Worm (Caenorhabditis elegans) whole organism, L3 larva: ENCODE results near the gene clec-162.

Experiments
- R02D3.7 ChIP-seq: fragments of 150-350 bp; optimal IDR thresholded peaks from 2 replicates; lab custom pipeline; 2014; ENCODE audit warnings: missing biosample characterization, missing genetic modification characterization
- ZK546.5 ChIP-seq: sonication (generic microtip); optimal IDR thresholded peaks from 2 replicates; lab custom pipeline; 2017; ENCODE audit warnings: missing biosample characterization, missing genetic modification characterization
- aly-2 ChIP-seq: fragments of 150-350 bp; optimal IDR thresholded peaks from 2 replicates; lab custom pipeline; 2014; ENCODE audit warnings: missing biosample characterization, missing genetic modification characterization
- ama-1 ChIP-seq: fragments of 150-350 bp; optimal IDR thresholded peaks from 2 replicates; lab custom pipeline; 2018
- ceh-16 ChIP-seq: sonication (generic microtip); optimal IDR thresholded peaks from 2 replicates; lab custom pipeline; 2017; ENCODE audit warnings: missing biosample characterization, missing genetic modification characterization
- ceh-28 ChIP-seq: fragments of 150-350 bp; optimal IDR thresholded peaks from 2 replicates; lab custom pipeline; 2014; ENCODE audit warnings: missing biosample characterization, missing genetic modification reagents, missing genetic modification characterization
- daf-12 ChIP-seq: fragments of 150-350 bp; optimal IDR thresholded peaks from 2 replicates; lab custom pipeline; 2014; ENCODE audit warnings: missing biosample characterization, missing genetic modification reagents, missing genetic modification characterization
- egl-27 ChIP-seq: sonication (generic microtip); optimal IDR thresholded peaks from 4 replicates; lab custom pipeline; 2017; ENCODE audit warnings: missing biosample characterization, missing genetic modification reagents, missing genetic modification characterization
- elt-3 ChIP-seq, 3 experiments: fragments of 150-350 bp in 1 of 3; sonication (generic microtip) in 2 of 3; optimal IDR thresholded peaks; 2 replicates in 2 of 3; 4 replicates in 1 of 3; lab custom pipeline; 2014 to 2017; ENCODE audit warnings: missing biosample characterization in 3 of 3, missing genetic modification characterization in 3 of 3
- eor-1 ChIP-seq, 2 experiments: fragments of 150-350 bp; optimal IDR thresholded peaks; 2 replicates each; lab custom pipeline; 2014 to 2018; ENCODE audit warnings: missing biosample characterization in 2 of 2, missing genetic modification characterization in 2 of 2
- fkh-2 ChIP-seq: fragments of 150-350 bp; optimal IDR thresholded peaks from 2 replicates; lab custom pipeline; 2014; ENCODE audit warnings: missing biosample characterization, missing genetic modification reagents, missing genetic modification characterization
- fos-1 ChIP-seq: fragments of 150-350 bp; optimal IDR thresholded peaks from 2 replicates; lab custom pipeline; 2014; ENCODE audit warnings: missing biosample characterization, missing genetic modification characterization
- hmg-11 ChIP-seq: sonication (generic microtip); optimal IDR thresholded peaks from 2 replicates; lab custom pipeline; 2016; ENCODE audit warnings: missing genetic modification characterization, missing compliant biosample characterization
- jun-1 ChIP-seq: fragments of 150-350 bp; optimal IDR thresholded peaks from 2 replicates; lab custom pipeline; 2014; ENCODE audit warnings: missing biosample characterization, missing genetic modification reagents, missing genetic modification characterization
- lin-15B ChIP-seq: fragments of 150-350 bp; optimal IDR thresholded peaks from 2 replicates; lab custom pipeline; 2014; ENCODE audit warnings: missing biosample characterization, missing genetic modification characterization
- lin-39 ChIP-seq: fragments of 150-350 bp; optimal IDR thresholded peaks from 2 replicates; lab custom pipeline; 2018; ENCODE audit warnings: missing biosample characterization, missing genetic modification reagents, missing genetic modification characterization
- lsy-12 ChIP-seq: sonication (generic microtip); optimal IDR thresholded peaks from 2 replicates; lab custom pipeline; 2016; ENCODE audit warnings: mild to moderate bottlenecking, missing genetic modification characterization, missing compliant biosample characterization
- mml-1 ChIP-seq: fragments of 150-350 bp; sonication (generic microtip); optimal IDR thresholded peaks from 3 replicates; lab custom pipeline; 2014; ENCODE audit warnings: missing biosample characterization, missing genetic modification characterization
- nhr-11 ChIP-seq: fragments of 150-350 bp; optimal IDR thresholded peaks from 2 replicates; lab custom pipeline; 2014; ENCODE audit warnings: missing biosample characterization, missing genetic modification characterization
- nhr-23 ChIP-seq: fragments of 150-350 bp; optimal IDR thresholded peaks from 2 replicates; lab custom pipeline; 2014; ENCODE audit warnings: missing biosample characterization, missing genetic modification reagents, missing genetic modification characterization
- nhr-25 ChIP-seq: sonication (generic microtip); optimal IDR thresholded peaks from 2 replicates; lab custom pipeline; 2017; ENCODE audit warnings: missing biosample characterization, missing genetic modification characterization
- nhr-28 ChIP-seq: fragments of 150-350 bp; optimal IDR thresholded peaks from 2 replicates; lab custom pipeline; 2014; ENCODE audit warnings: missing biosample characterization, missing genetic modification characterization
- nhr-43 ChIP-seq: sonication (generic microtip); optimal IDR thresholded peaks from 2 replicates; lab custom pipeline; 2016; ENCODE audit warnings: mild to moderate bottlenecking, missing genetic modification characterization, missing compliant biosample characterization; ENCODE audit not compliant: poor library complexity, severe bottlenecking
- nhr-67 ChIP-seq: fragments of 150-350 bp; optimal IDR thresholded peaks from 2 replicates; lab custom pipeline; 2014; ENCODE audit warnings: missing biosample characterization, missing genetic modification characterization
- nhr-77 ChIP-seq: fragments of 150-350 bp; optimal IDR thresholded peaks from 2 replicates; lab custom pipeline; 2014; ENCODE audit warnings: missing biosample characterization, missing genetic modification characterization
- pha-4 ChIP-seq: fragments of 150-350 bp; optimal IDR thresholded peaks from 2 replicates; lab custom pipeline; 2014; ENCODE audit warnings: missing biosample characterization, missing genetic modification reagents, missing genetic modification characterization
- pqm-1 ChIP-seq: fragments of 150-350 bp; optimal IDR thresholded peaks from 2 replicates; lab custom pipeline; 2017; ENCODE audit warnings: missing biosample characterization, missing genetic modification characterization, inconsistent platforms
- sea-2 ChIP-seq: fragments of 150-350 bp; sonication (generic microtip); optimal IDR thresholded peaks from 4 replicates; lab custom pipeline; 2014; ENCODE audit warnings: missing biosample characterization, missing genetic modification reagents, missing genetic modification characterization
- skn-1 ChIP-seq: fragments of 150-350 bp; optimal IDR thresholded peaks from 2 replicates; lab custom pipeline; 2014; ENCODE audit warnings: missing biosample characterization, missing genetic modification characterization
- unc-62 ChIP-seq: fragments of 150-350 bp; sonication (generic microtip); optimal IDR thresholded peaks from 4 replicates; lab custom pipeline; 2014; ENCODE audit warnings: missing biosample characterization, missing genetic modification reagents, missing genetic modification characterization
- ztf-11 ChIP-seq: fragments of 150-350 bp; optimal IDR thresholded peaks from 2 replicates; lab custom pipeline; 2014; ENCODE audit warnings: missing biosample characterization, missing genetic modification characterization
- ztf-4 ChIP-seq: fragments of 150-350 bp; optimal IDR thresholded peaks from 2 replicates; lab custom pipeline; 2014; ENCODE audit warnings: missing biosample characterization, missing genetic modification characterization

Gene clec-162

ce11 chrIII:9735857-9736256 lies 10.8 kb upstream of the clec-162 start, which contains the start of gene dao-6:
Gene dao-6 (minus strand): TSS chrIII:9736201.
- TF ChIP-seq lsy-12 (tag; lab: Kevin White, UChicago) (no peak), nhr-11 (no peak), pha-4 (tag; lab: Kevin White, UChicago) (peak; percentile 97), daf-12 (tag; lab: Kevin White, UChicago) (no peak), ztf-4 (no peak), ceh-28 (no peak), jun-1 (tag; lab: Kevin White, UChicago) (no peak)

- no peak for TF ChIP-seq fkh-2 (tag; lab: Kevin White, UChicago)
- TF ChIP-seq lin-15B = no peak
- no peak for TF ChIP-seq nhr-43 (tag; lab: Kevin White, UChicago)
- TF ChIP-seq ztf-4 = no peak
- no peak for TF ChIP-seq eor-1 (tag; optimal IDR thresholded peaks at IDR 0.05; lab: Kevin White, UChicago)
- no peak for TF ChIP-seq ama-1 (lab: Kevin White, UChicago)
- no peak for TF ChIP-seq nhr-67
- no peak for TF ChIP-seq ZK546.5 (tag; lab: Kevin White, UChicago)
- TF ChIP-seq sea-2 (GFP tag; lab: Kevin White, UChicago) = no peak
- no peak for TF ChIP-seq mml-1 (tag; lab: Kevin White, UChicago)
- no peak for TF ChIP-seq fos-1 (tag; lab: Kevin White, UChicago)
These were observed 9.0 kb upstream of the clec-162 start for ce11 chrIII:9734030-9734429.

ce11 chrIII:9733333-9733732 lies 8.3 kb upstream of the clec-162 start:
- no peak for TF ChIP-seq daf-12 (tag; lab: Kevin White, UChicago)
- no peak for TF ChIP-seq unc-62 (GFP tag; lab: Kevin White, UChicago)
- TF ChIP-seq nhr-23 = peak; percentile 63
- peak; percentile 2 for TF ChIP-seq nhr-25 (tag; lab: Kevin White, UChicago)
- no peak for TF ChIP-seq ceh-16 (tag; lab: Kevin White, UChicago)

ce11 chrIII:9731313-9731912 lies 6.4 kb upstream of the clec-162 start:
- TF ChIP-seq R02D3.7 (tag; lab: Kevin White, UChicago) = no peak
- no peak for TF ChIP-seq ZK546.5 (tag; lab: Kevin White, UChicago)
- peak; percentile 66 for TF ChIP-seq lin-39 (tag; lab: Kevin White, UChicago)
- TF ChIP-seq unc-62 (GFP tag; lab: Kevin White, UChicago) = peak; percentile 42

ce11 chrIII:9730407-9730806 lies 5.4 kb upstream of the clec-162 start:
- TF ChIP-seq R02D3.7 (tag; lab: Kevin White, UChicago) (no peak), nhr-28 (tag; lab: Kevin White, UChicago) (no peak), skn-1 (tag; lab: Kevin White, UChicago) (no peak), nhr-77 (tag; lab: Kevin White, UChicago) (no peak), pqm-1 (no peak), sea-2 (GFP tag; lab: Kevin White, UChicago) (no peak)

ce11 chrIII:9727439-9727838 lies 2.4 kb upstream of the clec-162 start, which contains the start of gene C07A9.12:
Gene C07A9.12 (minus strand): TSS chrIII:9727539.
- TF ChIP-seq lsy-12 (tag; lab: Kevin White, UChicago) (no peak), fos-1 (tag; lab: Kevin White, UChicago) (no peak), aly-2 (tag; lab: Kevin White, UChicago) (no peak), nhr-25 (tag; lab: Kevin White, UChicago) (no peak), sea-2 (GFP tag; lab: Kevin White, UChicago) (no peak), egl-27 (tag; lab: Kevin White, UChicago) (no peak), pha-4 (tag; lab: Kevin White, UChicago) (no peak), nhr-67 (no peak), ztf-11 (tag; lab: Kevin White, UChicago) (no peak), hmg-11 (tag; lab: Kevin White, UChicago) (no peak), elt-3 (tag; optimal IDR thresholded peaks at IDR 0.05; lab: Kevin White, UChicago) (no peak)
